Worm (Caenorhabditis elegans) whole organism, mixed stage, embryonic: ENCODE data around the gene gpx-7.

ENCODE experiments used
- elt-3 ChIP-seq: fragments of 150-350 bp; optimal IDR thresholded peaks from 2 replicates; lab custom pipeline; 2014; ENCODE audit warnings: missing biosample characterization, missing genetic modification characterization
- ham-2 ChIP-seq: fragments of 200-800 bp; sonication (Bioruptor generic); optimal IDR thresholded peaks from 2 replicates; lab custom pipeline; 2018; ENCODE audit warnings: mild to moderate bottlenecking, missing genetic modification characterization, missing compliant biosample characterization
- mep-1 ChIP-seq: fragments of 150-350 bp; optimal IDR thresholded peaks from 2 replicates; lab custom pipeline; 2017; ENCODE audit warnings: missing biosample characterization, missing genetic modification reagents, missing genetic modification characterization, inconsistent platforms
- sem-2 ChIP-seq: fragments of 200-800 bp; sonication (Bioruptor generic); optimal IDR thresholded peaks from 2 replicates; lab custom pipeline; 2018; ENCODE audit warnings: mild to moderate bottlenecking, missing genetic modification characterization, missing compliant biosample characterization
- ztf-11 ChIP-seq: fragments of 150-350 bp; optimal IDR thresholded peaks from 2 replicates; lab custom pipeline; 2014; ENCODE audit warnings: missing biosample characterization, missing genetic modification characterization

DNA sequence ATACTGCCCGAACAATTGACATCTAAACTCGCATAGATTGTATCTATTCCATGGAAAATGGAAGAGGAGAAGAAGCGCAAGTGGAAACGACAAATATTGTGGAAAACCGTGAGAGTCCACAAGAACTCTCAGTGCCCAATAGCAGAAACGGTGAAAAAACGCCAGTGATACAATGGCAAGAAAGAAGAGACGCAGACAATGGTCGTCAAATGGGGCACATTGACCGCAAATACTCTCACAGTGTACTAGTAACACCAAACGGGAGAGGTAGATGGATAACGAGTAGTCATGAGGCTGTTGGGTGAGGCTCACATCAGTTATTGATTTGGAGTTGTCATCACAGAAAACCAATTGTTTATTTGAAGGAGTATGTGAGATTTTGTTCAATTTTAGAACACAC, 17.2 kb downstream of the gpx-7 start, which contains the start of gene ZK154.4:
- no peak for TF ChIP-seq sem-2
- no peak for TF ChIP-seq ztf-11 (tag; lab: Kevin White, UChicago)
- TF ChIP-seq mep-1 (tag; lab: Kevin White, UChicago): peak; percentile 43
- no peak for TF ChIP-seq ham-2 (GFP tag; lab: Kevin White, UChicago)
- no peak for TF ChIP-seq elt-3 (tag; lab: Kevin White, UChicago)
